Worm (Caenorhabditis elegans) whole organism, L3 larva: ENCODE measurements around the gene F45D3.2.

Experiments
- R02D3.7 ChIP-seq: fragments of 150-350 bp; optimal IDR thresholded peaks from 2 replicates; lab custom pipeline; 2014; ENCODE audit warnings: missing biosample characterization, missing genetic modification characterization
- ZK546.5 ChIP-seq: sonication (generic microtip); optimal IDR thresholded peaks from 2 replicates; lab custom pipeline; 2017; ENCODE audit warnings: missing biosample characterization, missing genetic modification characterization
- aly-2 ChIP-seq: fragments of 150-350 bp; optimal IDR thresholded peaks from 2 replicates; lab custom pipeline; 2014; ENCODE audit warnings: missing biosample characterization, missing genetic modification characterization
- ama-1 ChIP-seq: fragments of 150-350 bp; optimal IDR thresholded peaks from 2 replicates; lab custom pipeline; 2018
- ceh-16 ChIP-seq: sonication (generic microtip); optimal IDR thresholded peaks from 2 replicates; lab custom pipeline; 2017; ENCODE audit warnings: missing biosample characterization, missing genetic modification characterization
- ceh-28 ChIP-seq: fragments of 150-350 bp; optimal IDR thresholded peaks from 2 replicates; lab custom pipeline; 2014; ENCODE audit warnings: missing biosample characterization, missing genetic modification reagents, missing genetic modification characterization
- ceh-82 ChIP-seq: fragments of 150-350 bp; optimal IDR thresholded peaks from 2 replicates; lab custom pipeline; 2014; ENCODE audit warnings: missing biosample characterization, missing genetic modification characterization
- ceh-9 ChIP-seq: sonication (generic microtip); optimal IDR thresholded peaks from 2 replicates; lab custom pipeline; 2018; ENCODE audit warnings: missing biosample characterization, missing genetic modification characterization
- daf-12 ChIP-seq: fragments of 150-350 bp; optimal IDR thresholded peaks from 2 replicates; lab custom pipeline; 2014; ENCODE audit warnings: missing biosample characterization, missing genetic modification reagents, missing genetic modification characterization
- egl-27 ChIP-seq: sonication (generic microtip); optimal IDR thresholded peaks from 4 replicates; lab custom pipeline; 2017; ENCODE audit warnings: missing biosample characterization, missing genetic modification reagents, missing genetic modification characterization
- egl-5 ChIP-seq: fragments of 150-350 bp; optimal IDR thresholded peaks from 2 replicates; lab custom pipeline; 2017; ENCODE audit warnings: missing biosample characterization, missing genetic modification reagents, missing genetic modification characterization, inconsistent platforms
- elt-1 ChIP-seq: fragments of 150-350 bp; optimal IDR thresholded peaks from 2 replicates; lab custom pipeline; 2014; ENCODE audit warnings: missing biosample characterization, missing genetic modification characterization
- elt-2 ChIP-seq: sonication (generic microtip); optimal IDR thresholded peaks from 2 replicates; lab custom pipeline; 2016; ENCODE audit warnings: missing genetic modification reagents, mild to moderate bottlenecking, missing genetic modification characterization, missing compliant biosample characterization
- elt-3 ChIP-seq, 3 experiments: fragments of 150-350 bp in 1 of 3; sonication (generic microtip) in 2 of 3; optimal IDR thresholded peaks; 2 replicates in 2 of 3; 4 replicates in 1 of 3; lab custom pipeline; 2014 to 2017; ENCODE audit warnings: missing biosample characterization in 3 of 3, missing genetic modification characterization in 3 of 3
- eor-1 ChIP-seq, 2 experiments: fragments of 150-350 bp; optimal IDR thresholded peaks; 2 replicates each; lab custom pipeline; 2014 to 2018; ENCODE audit warnings: missing biosample characterization in 2 of 2, missing genetic modification characterization in 2 of 2
- fkh-10 ChIP-seq: sonication (generic microtip); optimal IDR thresholded peaks from 2 replicates; lab custom pipeline; 2017; ENCODE audit warnings: missing biosample characterization, missing genetic modification reagents, missing genetic modification characterization
- fkh-2 ChIP-seq: fragments of 150-350 bp; optimal IDR thresholded peaks from 2 replicates; lab custom pipeline; 2014; ENCODE audit warnings: missing biosample characterization, missing genetic modification reagents, missing genetic modification characterization
- fos-1 ChIP-seq: fragments of 150-350 bp; optimal IDR thresholded peaks from 2 replicates; lab custom pipeline; 2014; ENCODE audit warnings: missing biosample characterization, missing genetic modification characterization
- hmg-11 ChIP-seq: sonication (generic microtip); optimal IDR thresholded peaks from 2 replicates; lab custom pipeline; 2016; ENCODE audit warnings: missing genetic modification characterization, missing compliant biosample characterization
- jun-1 ChIP-seq: fragments of 150-350 bp; optimal IDR thresholded peaks from 2 replicates; lab custom pipeline; 2014; ENCODE audit warnings: missing biosample characterization, missing genetic modification reagents, missing genetic modification characterization
- lin-15B ChIP-seq: fragments of 150-350 bp; optimal IDR thresholded peaks from 2 replicates; lab custom pipeline; 2014; ENCODE audit warnings: missing biosample characterization, missing genetic modification characterization
- lin-39 ChIP-seq: fragments of 150-350 bp; optimal IDR thresholded peaks from 2 replicates; lab custom pipeline; 2018; ENCODE audit warnings: missing biosample characterization, missing genetic modification reagents, missing genetic modification characterization
- lsy-12 ChIP-seq: sonication (generic microtip); optimal IDR thresholded peaks from 2 replicates; lab custom pipeline; 2016; ENCODE audit warnings: mild to moderate bottlenecking, missing genetic modification characterization, missing compliant biosample characterization
- mdl-1 ChIP-seq: fragments of 150-350 bp; optimal IDR thresholded peaks from 2 replicates; lab custom pipeline; 2014; ENCODE audit warnings: missing biosample characterization, missing genetic modification characterization
- mml-1 ChIP-seq: fragments of 150-350 bp; sonication (generic microtip); optimal IDR thresholded peaks from 3 replicates; lab custom pipeline; 2014; ENCODE audit warnings: missing biosample characterization, missing genetic modification characterization
- nfya-1 ChIP-seq: sonication (generic microtip); optimal IDR thresholded peaks from 2 replicates; lab custom pipeline; 2017; ENCODE audit warnings: missing genetic modification characterization, mild to moderate bottlenecking, missing compliant biosample characterization, antibody characterized with exemption, moderate library complexity; ENCODE audit not compliant: insufficient read depth
- nhr-11 ChIP-seq: fragments of 150-350 bp; optimal IDR thresholded peaks from 2 replicates; lab custom pipeline; 2014; ENCODE audit warnings: missing biosample characterization, missing genetic modification characterization
- nhr-12 ChIP-seq: fragments of 150-350 bp; optimal IDR thresholded peaks from 2 replicates; lab custom pipeline; 2014; ENCODE audit warnings: missing biosample characterization, missing genetic modification characterization
- nhr-23 ChIP-seq: fragments of 150-350 bp; optimal IDR thresholded peaks from 2 replicates; lab custom pipeline; 2014; ENCODE audit warnings: missing biosample characterization, missing genetic modification reagents, missing genetic modification characterization
- nhr-237 ChIP-seq: fragments of 150-350 bp; optimal IDR thresholded peaks from 2 replicates; lab custom pipeline; 2014; ENCODE audit warnings: missing biosample characterization, missing genetic modification characterization
- nhr-25 ChIP-seq: sonication (generic microtip); optimal IDR thresholded peaks from 2 replicates; lab custom pipeline; 2017; ENCODE audit warnings: missing biosample characterization, missing genetic modification characterization
- nhr-28 ChIP-seq: fragments of 150-350 bp; optimal IDR thresholded peaks from 2 replicates; lab custom pipeline; 2014; ENCODE audit warnings: missing biosample characterization, missing genetic modification characterization
- nhr-43 ChIP-seq: sonication (generic microtip); optimal IDR thresholded peaks from 2 replicates; lab custom pipeline; 2016; ENCODE audit warnings: mild to moderate bottlenecking, missing genetic modification characterization, missing compliant biosample characterization; ENCODE audit not compliant: poor library complexity, severe bottlenecking
- nhr-67 ChIP-seq: fragments of 150-350 bp; optimal IDR thresholded peaks from 2 replicates; lab custom pipeline; 2014; ENCODE audit warnings: missing biosample characterization, missing genetic modification characterization
- nhr-76 ChIP-seq: fragments of 150-350 bp; sonication (generic microtip); optimal IDR thresholded peaks from 5 replicates; lab custom pipeline; 2014; ENCODE audit warnings: missing biosample characterization, missing genetic modification characterization
- nhr-77 ChIP-seq: fragments of 150-350 bp; optimal IDR thresholded peaks from 2 replicates; lab custom pipeline; 2014; ENCODE audit warnings: missing biosample characterization, missing genetic modification characterization
- pha-4 ChIP-seq: fragments of 150-350 bp; optimal IDR thresholded peaks from 2 replicates; lab custom pipeline; 2014; ENCODE audit warnings: missing biosample characterization, missing genetic modification reagents, missing genetic modification characterization
- pqm-1 ChIP-seq: fragments of 150-350 bp; optimal IDR thresholded peaks from 2 replicates; lab custom pipeline; 2017; ENCODE audit warnings: missing biosample characterization, missing genetic modification characterization, inconsistent platforms
- sea-2 ChIP-seq: fragments of 150-350 bp; sonication (generic microtip); optimal IDR thresholded peaks from 4 replicates; lab custom pipeline; 2014; ENCODE audit warnings: missing biosample characterization, missing genetic modification reagents, missing genetic modification characterization
- skn-1 ChIP-seq: fragments of 150-350 bp; optimal IDR thresholded peaks from 2 replicates; lab custom pipeline; 2014; ENCODE audit warnings: missing biosample characterization, missing genetic modification characterization
- snpc-4 ChIP-seq: fragments of 150-350 bp; optimal IDR thresholded peaks from 2 replicates; lab custom pipeline; 2014; ENCODE audit warnings: missing biosample characterization, missing genetic modification characterization
- tbx-2 ChIP-seq: sonication (generic microtip); optimal IDR thresholded peaks from 2 replicates; lab custom pipeline; 2016; ENCODE audit warnings: mild to moderate bottlenecking, missing genetic modification characterization, missing compliant biosample characterization
- unc-39 ChIP-seq: sonication (generic microtip); optimal IDR thresholded peaks from 4 replicates; lab custom pipeline; 2017; ENCODE audit warnings: missing biosample characterization, missing genetic modification characterization
- unc-62 ChIP-seq: fragments of 150-350 bp; sonication (generic microtip); optimal IDR thresholded peaks from 4 replicates; lab custom pipeline; 2014; ENCODE audit warnings: missing biosample characterization, missing genetic modification reagents, missing genetic modification characterization
- zag-1 ChIP-seq: fragments of 150-350 bp; optimal IDR thresholded peaks from 2 replicates; lab custom pipeline; 2014; ENCODE audit warnings: missing biosample characterization, missing genetic modification characterization
- ztf-11 ChIP-seq: fragments of 150-350 bp; optimal IDR thresholded peaks from 2 replicates; lab custom pipeline; 2014; ENCODE audit warnings: missing biosample characterization, missing genetic modification characterization
- ztf-4 ChIP-seq: fragments of 150-350 bp; optimal IDR thresholded peaks from 2 replicates; lab custom pipeline; 2014; ENCODE audit warnings: missing biosample characterization, missing genetic modification characterization

Gene F45D3.2

DNA sequence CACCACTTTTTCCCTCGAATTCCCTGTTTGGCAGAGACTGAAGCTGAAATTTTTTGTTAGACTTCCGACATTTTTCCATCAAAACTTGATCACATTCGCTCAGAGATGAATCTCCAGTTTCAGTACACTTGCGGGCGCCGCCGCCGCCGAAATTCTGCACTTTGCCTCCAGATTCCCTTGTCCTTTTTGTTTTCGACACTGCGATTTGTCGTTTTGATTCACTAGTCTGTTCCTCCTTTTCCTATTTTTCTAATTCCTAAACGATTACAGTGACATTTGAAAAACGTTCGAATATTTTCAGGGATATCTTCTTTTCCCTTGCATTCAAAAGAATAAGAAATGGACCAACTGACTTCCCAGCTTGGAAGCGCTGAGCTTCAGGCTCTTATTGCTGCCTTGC is at the start of gene F45D3.2:
Gene F45D3.2 (plus strand): TSS at position 301 of the 400 bp plus-strand sequence.
- no peak for TF ChIP-seq fos-1 (tag; lab: Kevin White, UChicago)
- TF ChIP-seq pqm-1: no peak
- TF ChIP-seq ztf-11 (tag; lab: Kevin White, UChicago): no peak
- TF ChIP-seq unc-62 (GFP tag; lab: Kevin White, UChicago): no peak
- no peak for TF ChIP-seq ceh-28 (tag; lab: Kevin White, UChicago)
- no peak for TF ChIP-seq daf-12 (tag; lab: Kevin White, UChicago)
- TF ChIP-seq ceh-9 (tag; lab: Kevin White, UChicago): no peak
- TF ChIP-seq nhr-23 (tag; lab: Kevin White, UChicago): no peak
- TF ChIP-seq pha-4: no peak
- no peak for TF ChIP-seq skn-1 (tag; lab: Kevin White, UChicago)
- no peak for TF ChIP-seq R02D3.7 (tag; lab: Kevin White, UChicago)
- no peak for TF ChIP-seq fkh-2 (tag; lab: Kevin White, UChicago)
- no peak for TF ChIP-seq nfya-1 (tag; lab: Kevin White, UChicago)
- TF ChIP-seq ZK546.5 (tag; lab: Kevin White, UChicago): no peak

DNA sequence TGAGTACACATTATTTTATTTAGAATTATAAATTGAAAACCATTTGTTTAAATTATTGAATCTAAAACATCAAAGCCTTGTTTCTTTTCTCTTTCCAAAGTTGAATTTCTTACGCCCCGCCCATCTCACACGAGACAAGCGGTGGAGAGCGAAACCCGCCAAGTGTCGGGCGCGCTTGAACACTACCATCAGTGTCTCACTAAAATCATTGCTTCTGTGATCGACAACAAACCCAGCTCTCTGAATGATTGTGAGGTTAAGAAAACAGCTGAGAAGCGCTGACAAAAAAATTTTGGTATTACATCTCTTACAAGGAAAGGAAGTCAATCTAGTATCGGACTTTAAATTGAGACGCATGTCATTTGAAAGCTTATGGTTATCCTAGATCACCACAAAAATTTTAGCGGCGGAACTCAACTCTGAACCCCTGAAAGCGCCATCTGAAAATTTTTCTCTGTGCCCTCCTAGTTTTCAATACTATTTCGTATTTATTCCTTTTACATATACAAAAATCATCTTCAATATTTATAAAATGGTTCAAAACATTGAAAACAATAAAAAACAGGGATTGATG is 49.7 kb upstream of the F45D3.2 start:
- TF ChIP-seq unc-62 (GFP tag; lab: Kevin White, UChicago): peak; percentile 50
- TF ChIP-seq pqm-1: peak; percentile 54
- TF ChIP-seq eor-1 (tag; optimal IDR thresholded peaks at IDR 0.05; lab: Kevin White, UChicago): no peak
- TF ChIP-seq hmg-11 (tag; lab: Kevin White, UChicago): peak; percentile 68
- peak; percentile 41 for TF ChIP-seq lin-15B
- no peak for TF ChIP-seq nhr-12
- peak; percentile 58 for TF ChIP-seq elt-2
- peak; percentile 51 for TF ChIP-seq tbx-2 (tag; lab: Kevin White, UChicago)
- TF ChIP-seq mml-1: no peak
- no peak for TF ChIP-seq daf-12 (tag; lab: Kevin White, UChicago)
- peak; percentile 29 for TF ChIP-seq jun-1
- TF ChIP-seq ztf-4 (tag; lab: Kevin White, UChicago): no peak
- TF ChIP-seq pha-4: peak; percentile 32
- no peak for TF ChIP-seq fkh-10 (GFP tag; lab: Kevin White, UChicago)
- TF ChIP-seq mdl-1 (tag; lab: Kevin White, UChicago): no peak
- TF ChIP-seq elt-3 (tag; optimal IDR thresholded peaks at IDR 0.05; lab: Kevin White, UChicago): no peak
- no peak for TF ChIP-seq zag-1 (tag; lab: Kevin White, UChicago)
- no peak for TF ChIP-seq nhr-67 (tag; lab: Kevin White, UChicago)
- peak; percentile 81 for TF ChIP-seq nhr-43 (tag; lab: Kevin White, UChicago)
- TF ChIP-seq ZK546.5 (tag; lab: Kevin White, UChicago): no peak
- TF ChIP-seq sea-2 (GFP tag; lab: Kevin White, UChicago): no peak
- peak; percentile 99 for TF ChIP-seq snpc-4 (tag; lab: Kevin White, UChicago)
- TF ChIP-seq egl-5 (tag; lab: Kevin White, UChicago): no peak
- TF ChIP-seq egl-27 (tag; lab: Kevin White, UChicago): peak; percentile 0
- peak; percentile 39 for TF ChIP-seq fos-1 (tag; lab: Kevin White, UChicago)
- no peak for TF ChIP-seq ceh-9 (tag; lab: Kevin White, UChicago)
- TF ChIP-seq lin-39 (tag; lab: Kevin White, UChicago): peak; percentile 70
- no peak for TF ChIP-seq ztf-11 (tag; lab: Kevin White, UChicago)
- no peak for TF ChIP-seq nhr-28 (tag; lab: Kevin White, UChicago)
- TF ChIP-seq nhr-11 (tag; lab: Kevin White, UChicago): no peak
- TF ChIP-seq lsy-12: peak; percentile 61
- no peak for TF ChIP-seq nhr-237
- peak; percentile 10 for TF ChIP-seq nhr-77 (tag; lab: Kevin White, UChicago)
- no peak for TF ChIP-seq fkh-2 (tag; lab: Kevin White, UChicago)
- TF ChIP-seq ama-1 (lab: Kevin White, UChicago): peak; percentile 78
- TF ChIP-seq ceh-16 (tag; lab: Kevin White, UChicago): no peak
- no peak for TF ChIP-seq ceh-82 (tag; lab: Kevin White, UChicago)
- no peak for TF ChIP-seq aly-2 (tag; lab: Kevin White, UChicago)
- peak; percentile 57 for TF ChIP-seq R02D3.7 (tag; lab: Kevin White, UChicago)
- TF ChIP-seq elt-1 (tag; lab: Kevin White, UChicago): no peak
- TF ChIP-seq ceh-28 (tag; lab: Kevin White, UChicago): peak; percentile 57
- TF ChIP-seq nhr-23 (tag; lab: Kevin White, UChicago): peak; percentile 75
- TF ChIP-seq skn-1 (tag; lab: Kevin White, UChicago): peak; percentile 25
- peak; percentile 74 for TF ChIP-seq nfya-1 (tag; lab: Kevin White, UChicago)
- no peak for TF ChIP-seq nhr-76
- no peak for TF ChIP-seq unc-39 (tag; lab: Kevin White, UChicago)
- TF ChIP-seq nhr-25 (tag; lab: Kevin White, UChicago): peak; percentile 64
- TF ChIP-seq, all 47 proteins: peak for 22
